Worm (Caenorhabditis elegans): ENCODE results near the gene R09A8.9.

DNA sequence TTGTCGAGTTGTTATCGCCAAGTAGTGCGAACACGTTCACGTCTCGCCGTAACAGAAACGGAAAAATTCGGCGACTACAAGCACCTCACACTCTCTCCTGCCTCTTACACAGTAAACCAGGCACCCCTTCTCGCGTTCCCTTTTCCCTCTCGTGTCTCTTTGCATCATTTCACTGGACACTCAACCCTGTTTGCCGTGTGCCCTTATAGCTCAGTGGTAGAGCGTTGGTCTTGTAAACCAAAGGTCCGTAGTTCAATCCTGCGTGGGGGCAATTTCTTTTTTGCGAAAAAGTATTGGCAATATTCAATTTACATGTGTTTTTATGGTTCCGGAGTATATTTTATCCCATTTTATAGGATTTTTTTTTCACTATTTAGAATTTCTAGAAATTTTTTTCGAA lies 40.1 kb upstream of the R09A8.9 start:
- TF ChIP-seq pag-3 (tag; optimal IDR thresholded peaks at IDR 0.05; ENCODE audit: borderline replicate concordance) (peak; percentile 85), npax-4 (tag; optimal IDR thresholded peaks at IDR 0.05) (peak; percentile 86), elt-2 (tag; optimal IDR thresholded peaks at IDR 0.05) (peak; percentile 94), Y22D7AL.16 (tag; optimal IDR thresholded peaks at IDR 0.05) (peak; percentile 85), ama-1 (optimal IDR thresholded peaks at IDR 0.05) (no peak), tbx-2 (tag; optimal IDR thresholded peaks at IDR 0.05) (peak; percentile 87), unc-55 (GFP tag; optimal IDR thresholded peaks at IDR 0.05) (peak; percentile 22), eyg-1 (tag; optimal IDR thresholded peaks at IDR 0.05) (peak; percentile 84), ets-4 (tag; optimal IDR thresholded peaks at IDR 0.05) (peak; percentile 52), ceh-2 (tag; optimal IDR thresholded peaks at IDR 0.05) (peak; percentile 85), pat-9 (tag; optimal IDR thresholded peaks at IDR 0.05) (peak; percentile 90), ceh-9 (tag; optimal IDR thresholded peaks at IDR 0.05) (peak; percentile 79), ceh-22 (tag; optimal IDR thresholded peaks at IDR 0.05) (no peak), nhr-232 (tag; optimal IDR thresholded peaks at IDR 0.05) (peak; percentile 91)
